Fruit fly (Drosophila melanogaster): ENCODE data around the gene CRMP.

CRMP gene

DNA sequence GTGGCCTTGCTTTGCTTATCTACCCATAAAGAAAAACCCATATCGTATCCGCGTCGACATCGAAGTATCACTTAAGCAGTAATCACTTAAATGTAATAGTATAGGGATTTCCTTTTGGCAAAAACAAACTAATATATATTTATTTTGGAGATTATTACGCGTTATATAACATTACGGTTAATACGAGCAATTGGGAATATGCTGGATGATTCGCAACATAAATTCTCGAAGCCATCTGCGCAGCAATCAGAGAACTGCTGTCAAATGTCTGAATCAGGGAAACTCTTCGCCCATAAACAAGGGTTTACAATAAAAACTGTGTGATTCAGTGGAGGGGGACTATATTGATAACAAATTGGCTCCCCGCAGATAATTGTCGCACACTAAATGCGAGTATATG, 39.7 kb downstream of the CRMP start:
- no peak for TF ChIP-seq CG17801 (GFP tag; optimal IDR thresholded peaks at IDR 0.05; ENCODE audit: partially characterized antibody)

dm6 chr3R:5611167-5611566, 40.3 kb downstream of the CRMP start:
- no peak for TF ChIP-seq CG17801 (GFP tag; optimal IDR thresholded peaks at IDR 0.05; ENCODE audit: partially characterized antibody)

- peak; percentile 4 for TF ChIP-seq CG17801 (GFP tag; optimal IDR thresholded peaks at IDR 0.05; ENCODE audit: partially characterized antibody)
Observed at dm6 chr3R:5611733-5612132, 40.8 kb downstream of the CRMP start.

dm6 chr3R:5612372-5613113, 41.6 kb downstream of the CRMP start, which contains the start of gene Rga:
Gene Rga (minus strand): TSS chr3R:5613112.
- TF ChIP-seq CG17801 (GFP tag; optimal IDR thresholded peaks at IDR 0.05; ENCODE audit: partially characterized antibody), result no peak

- TF ChIP-seq CG17801 (GFP tag; optimal IDR thresholded peaks at IDR 0.05; ENCODE audit: partially characterized antibody), result peak; percentile 55
Observed at dm6 chr3R:5613114-5613443, 42.2 kb downstream of the CRMP start, which contains the start of gene Atu. Gene Atu (plus strand): TSS chr3R:5613358.

DNA sequence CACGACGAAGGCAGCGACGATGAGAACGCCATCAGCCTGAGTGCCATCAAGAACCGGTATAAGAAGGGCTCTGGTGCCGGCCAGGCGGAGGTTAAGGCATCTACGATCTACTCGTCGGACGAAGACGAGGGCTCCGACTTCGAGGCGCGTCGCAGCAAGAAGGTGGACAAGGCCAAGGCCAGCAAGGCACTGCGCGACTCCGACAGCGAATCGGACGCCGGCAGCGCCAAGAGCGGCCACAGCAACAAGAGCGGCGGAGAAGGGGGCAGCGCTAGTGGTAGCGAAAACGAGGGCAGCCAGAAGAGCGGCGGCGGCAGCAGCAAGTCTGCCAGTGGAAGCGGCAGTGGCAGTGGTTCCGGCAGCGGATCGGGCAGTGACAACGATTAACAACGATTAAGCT, 44.6 kb downstream of the CRMP start:
- no peak for TF ChIP-seq CG17801 (GFP tag; optimal IDR thresholded peaks at IDR 0.05; ENCODE audit: partially characterized antibody)

- TF ChIP-seq CG17801 (GFP tag; optimal IDR thresholded peaks at IDR 0.05; ENCODE audit: partially characterized antibody), result no peak
Observed at dm6 chr3R:5617923-5618623, 47.2 kb downstream of the CRMP start.

DNA sequence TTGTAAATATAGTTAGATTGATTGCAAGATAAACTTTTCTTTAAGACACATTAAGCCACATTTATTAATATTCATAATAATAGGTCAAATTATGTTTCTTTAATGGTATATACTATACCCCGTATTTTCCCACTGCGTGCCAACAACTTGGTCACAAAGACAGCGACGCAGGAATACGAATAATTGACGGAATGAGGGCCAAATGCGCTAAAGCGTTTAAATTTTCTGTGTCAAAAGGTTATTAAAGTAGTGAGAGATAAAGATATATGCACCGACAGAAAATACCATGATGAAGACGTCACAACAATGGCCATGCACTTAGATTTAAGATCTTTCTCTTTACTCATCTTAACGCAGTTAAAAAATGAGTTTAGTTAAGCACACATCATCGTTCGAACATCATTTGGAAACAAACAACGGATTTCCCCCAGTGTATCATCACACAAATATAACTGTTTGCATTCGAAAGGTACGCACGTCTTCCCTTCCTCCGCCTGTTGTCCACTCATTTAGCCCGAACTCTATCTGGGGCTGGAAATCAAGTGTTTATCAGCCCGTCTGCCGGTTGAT, 49.6 kb downstream of the CRMP start:
- TF ChIP-seq CG17801 (GFP tag; optimal IDR thresholded peaks at IDR 0.05; ENCODE audit: partially characterized antibody), result no peak

- no peak for TF ChIP-seq CG17801 (GFP tag; optimal IDR thresholded peaks at IDR 0.05; ENCODE audit: partially characterized antibody)
Observed at dm6 chr3R:5621714-5622405, 51.0 kb downstream of the CRMP start.

DNA sequence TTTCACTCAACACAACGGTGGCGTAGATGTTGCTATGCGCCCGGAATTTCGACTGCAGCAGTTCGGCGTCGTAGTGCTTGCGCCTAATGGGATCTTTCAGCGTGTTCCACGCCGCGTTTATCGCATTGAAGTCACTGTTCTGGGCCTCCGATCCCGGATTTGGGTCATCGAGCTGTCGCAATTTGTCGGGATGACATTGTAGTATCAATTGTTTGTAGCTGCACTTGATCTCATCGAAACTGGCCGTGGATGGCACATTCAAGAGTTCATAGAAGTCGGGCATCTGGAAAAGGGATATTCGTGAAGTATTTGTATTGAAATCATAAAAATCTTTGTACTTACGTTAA, 51.5 kb downstream of the CRMP start:
- no peak for TF ChIP-seq CG17801 (GFP tag; optimal IDR thresholded peaks at IDR 0.05; ENCODE audit: partially characterized antibody)

- peak; percentile 76 for TF ChIP-seq CG17801 (GFP tag; optimal IDR thresholded peaks at IDR 0.05; ENCODE audit: partially characterized antibody)
Observed at dm6 chr3R:5622985-5623630, 52.2 kb downstream of the CRMP start.

- peak; percentile 90 for TF ChIP-seq CG17801 (GFP tag; optimal IDR thresholded peaks at IDR 0.05; ENCODE audit: partially characterized antibody)
Observed at dm6 chr3R:5624115-5624878, 53.4 kb downstream of the CRMP start, which contains the start of the genes Dph4, Spec2 and RpL13A. Gene Dph4 (minus strand): TSS chr3R:5624125. Gene Spec2 (minus strand): TSS chr3R:5624125. Gene RpL13A (plus strand): TSS chr3R:5624474.

DNA sequence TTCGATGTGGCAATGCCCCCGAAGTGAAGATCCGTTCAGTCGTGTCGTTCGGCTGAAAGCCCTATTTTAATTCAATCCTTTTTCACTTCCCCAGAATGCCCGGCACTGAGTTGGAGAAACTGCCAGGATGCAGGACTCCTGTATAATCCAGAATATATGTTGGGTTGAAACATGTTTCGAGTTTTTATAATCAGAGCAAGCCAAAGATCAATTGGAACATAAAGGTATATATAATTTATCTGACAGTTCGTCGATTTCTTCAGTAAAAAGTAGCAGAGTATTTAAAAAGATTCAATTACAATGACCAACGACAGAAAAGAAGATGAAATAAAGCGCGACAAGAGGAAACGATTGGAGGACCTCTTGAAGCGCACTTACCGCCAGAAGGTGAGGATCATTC, 56.6 kb downstream of the CRMP start, which contains the start of gene CG31551:
Gene CG31551 (plus strand): TSS at position 301 of the 400 bp plus-strand sequence.
- no peak for TF ChIP-seq CG17801 (GFP tag; optimal IDR thresholded peaks at IDR 0.05; ENCODE audit: partially characterized antibody)
